Fruit fly (Drosophila melanogaster): Measurements from ENCODE around the gene chm.
A peak's percentile ranks its signal among the peaks of the same experiment; 100 is the strongest.

Gene chm

DNA sequence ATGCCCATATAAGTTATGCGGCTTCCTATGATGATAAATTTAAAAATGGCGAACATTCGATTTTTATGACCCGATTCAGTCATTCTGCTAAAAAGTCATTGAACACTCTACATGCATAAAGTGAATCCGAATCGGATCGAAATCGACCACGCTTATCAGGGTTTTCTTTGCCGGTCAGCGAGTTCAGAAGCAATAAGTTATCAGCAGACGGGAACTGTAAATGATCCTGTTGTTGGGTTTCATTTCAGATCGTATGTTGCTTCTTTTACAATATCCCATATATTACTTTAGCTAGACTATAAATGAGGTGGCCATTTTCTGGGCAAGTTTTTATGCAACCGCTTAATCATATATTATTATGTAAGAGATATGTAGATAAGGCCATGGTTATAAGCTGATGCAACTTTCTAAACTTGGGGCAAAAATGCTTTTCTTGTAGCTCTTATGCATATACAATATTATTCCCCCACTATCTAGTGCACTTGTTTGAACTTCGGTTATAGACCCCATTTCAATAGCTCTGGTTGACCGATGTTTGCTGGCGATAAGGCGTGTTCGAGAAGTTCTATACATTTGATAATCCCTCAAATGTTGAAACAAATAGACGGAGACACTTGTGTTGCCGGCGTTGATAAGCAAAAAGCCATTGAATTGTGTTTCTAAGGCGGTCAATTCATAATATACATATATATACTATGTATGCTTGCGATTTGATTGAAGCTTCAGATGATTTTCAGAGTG, 19.8 kb downstream of the chm start:
- TF ChIP-seq vri (GFP tag; optimal IDR thresholded peaks at IDR 0.05) (peak; percentile 62), CG6276 (GFP tag; optimal IDR thresholded peaks at IDR 0.05) (peak; percentile 25), CG10669 (GFP tag; optimal IDR thresholded peaks at IDR 0.05) (no peak), Sox102F (GFP tag; optimal IDR thresholded peaks at IDR 0.05) (no peak), achi (GFP tag; optimal IDR thresholded peaks at IDR 0.05) (no peak), CG4318 (GFP tag; optimal IDR thresholded peaks at IDR 0.05) (no peak), fd59A (GFP tag; optimal IDR thresholded peaks at IDR 0.05) (no peak), svp (GFP tag) (peak; percentile 96), acj6 (GFP tag; optimal IDR thresholded peaks at IDR 0.05) (no peak)

DNA sequence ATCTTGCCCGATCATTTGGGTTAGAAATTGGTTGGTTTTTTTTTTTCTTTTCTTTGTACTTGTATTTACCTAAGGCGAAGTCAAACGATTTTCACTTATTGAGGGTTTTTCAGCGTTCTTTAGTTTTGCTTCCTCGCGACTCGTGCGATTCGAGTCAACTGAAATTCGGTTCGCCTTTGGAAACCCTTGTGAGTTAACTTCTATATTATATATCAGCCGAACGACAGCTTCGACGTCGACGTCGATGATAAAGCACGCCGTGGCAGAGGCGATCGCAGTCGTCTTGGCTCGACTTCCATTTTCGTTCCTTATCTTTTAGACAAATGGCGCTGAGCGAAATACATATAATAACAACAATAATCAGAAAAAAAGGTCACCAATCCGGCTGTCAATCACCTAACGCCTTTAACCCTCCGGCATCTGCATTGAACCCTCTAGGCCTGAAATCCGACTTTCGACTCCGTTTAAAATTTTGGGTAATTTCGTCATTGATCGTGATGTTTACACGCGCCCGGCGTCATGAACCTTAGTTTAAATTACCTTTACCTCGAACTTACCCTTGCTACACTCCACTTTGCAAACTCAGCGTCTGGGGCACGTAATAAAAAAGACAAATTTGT, 21.2 kb downstream of the chm start, which contains the start of gene CG5958:
CG5958 (minus strand) TSS at position 180 of the 620 bp plus-strand sequence.
- no peak for TF ChIP-seq CG10669 (GFP tag; optimal IDR thresholded peaks at IDR 0.05)
- TF ChIP-seq CG3919 (GFP tag; optimal IDR thresholded peaks at IDR 0.05) = peak; percentile 8
- no peak for TF ChIP-seq CG1621 (tag; optimal IDR thresholded peaks at IDR 0.05)
- no peak for TF ChIP-seq Sox102F (GFP tag; optimal IDR thresholded peaks at IDR 0.05)
- TF ChIP-seq Sox15 (GFP tag; optimal IDR thresholded peaks at IDR 0.05) = no peak
- no peak for TF ChIP-seq CG3032 (tag; optimal IDR thresholded peaks at IDR 0.05)
- no peak for TF ChIP-seq esn (GFP tag; optimal IDR thresholded peaks at IDR 0.05)
- no peak for TF ChIP-seq CG16779 (tag; optimal IDR thresholded peaks at IDR 0.05)
- TF ChIP-seq Lpt (GFP tag; optimal IDR thresholded peaks at IDR 0.05) = no peak
- no peak for TF ChIP-seq acj6 (GFP tag; optimal IDR thresholded peaks at IDR 0.05)
- TF ChIP-seq svp (GFP tag) = peak; percentile 99
- TF ChIP-seq fd59A (GFP tag; optimal IDR thresholded peaks at IDR 0.05) = no peak
- no peak for TF ChIP-seq Ets21C (GFP tag; optimal IDR thresholded peaks at IDR 0.05)
- peak; percentile 93 for TF ChIP-seq vri (GFP tag; optimal IDR thresholded peaks at IDR 0.05)
- peak; percentile 66 for TF ChIP-seq Eip78C (GFP tag)
- no peak for TF ChIP-seq Gug (GFP tag; IDR thresholded peaks at IDR 0.05)
- peak; percentile 84 for TF ChIP-seq Eip93F (GFP tag; optimal IDR thresholded peaks at IDR 0.05)
- TF ChIP-seq CG8319 (GFP tag; optimal IDR thresholded peaks at IDR 0.05) = no peak
- TF ChIP-seq CG10631 (GFP tag; optimal IDR thresholded peaks at IDR 0.05) = no peak

DNA sequence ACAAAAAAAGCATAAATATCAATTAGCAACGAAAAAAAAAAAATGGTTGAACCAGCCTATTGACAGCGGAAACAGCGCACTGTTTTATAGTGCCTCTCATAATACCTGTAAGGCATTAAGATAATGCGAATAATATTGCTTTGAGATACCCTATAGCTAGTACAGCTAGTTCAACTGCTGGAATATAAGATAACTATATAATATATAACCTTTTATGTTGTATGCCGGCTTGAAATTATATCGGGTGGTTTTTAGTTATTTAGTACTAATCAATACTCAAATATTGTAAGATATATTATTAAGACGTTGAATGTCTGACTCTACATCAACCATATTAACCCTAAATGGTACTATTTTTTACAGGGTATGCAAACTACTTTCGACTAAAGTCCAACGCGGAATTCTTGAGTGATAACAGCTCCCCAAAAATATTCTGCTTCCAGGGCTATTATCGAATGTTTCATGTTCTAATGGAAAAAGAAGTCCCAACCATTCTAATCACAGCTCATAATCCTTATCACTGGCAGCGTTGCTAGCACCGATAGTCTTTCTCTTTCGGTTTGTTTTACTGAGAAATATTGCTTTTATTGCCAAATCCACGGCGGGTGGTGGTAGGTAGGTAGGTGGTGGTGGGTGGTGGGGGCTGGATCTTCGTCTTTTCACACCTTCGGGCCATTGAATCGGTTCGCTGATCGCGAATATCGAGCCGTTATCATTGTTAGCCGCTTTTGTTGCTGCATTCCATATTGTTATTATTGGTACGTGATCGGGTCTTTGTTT, 21.9 kb downstream of the chm start:
- TF ChIP-seq CG8119 (GFP tag; IDR thresholded peaks at IDR 0.05) = peak; percentile 64
- TF ChIP-seq achi (GFP tag; optimal IDR thresholded peaks at IDR 0.05) = peak; percentile 15
- TF ChIP-seq dac (GFP tag; optimal IDR thresholded peaks at IDR 0.05) = no peak
- no peak for TF ChIP-seq Hr38 (GFP tag; optimal IDR thresholded peaks at IDR 0.05)
- TF ChIP-seq CG8632 (GFP tag; optimal IDR thresholded peaks at IDR 0.05) = no peak
- TF ChIP-seq lz (GFP tag; optimal IDR thresholded peaks at IDR 0.05) = peak; percentile 3
- no peak for TF ChIP-seq CG11294 (GFP tag; IDR thresholded peaks at IDR 0.05)
- TF ChIP-seq CG15336 (GFP tag; IDR thresholded peaks at IDR 0.05) = peak; percentile 61
- peak; percentile 60 for TF ChIP-seq Eip78C (GFP tag)
- peak; percentile 31 for TF ChIP-seq CG34406 (GFP tag; optimal IDR thresholded peaks at IDR 0.05)
- TF ChIP-seq Hr4 (GFP tag; optimal IDR thresholded peaks at IDR 0.05) = peak; percentile 41
- TF ChIP-seq eg (GFP tag; IDR thresholded peaks at IDR 0.05) = peak; percentile 49; the same call in 1 of the 3 replicates
- TF ChIP-seq Gug (GFP tag; IDR thresholded peaks at IDR 0.05) = 0 out of 2 replicates have a peak, but pooled peaks have one; percentile 8
- peak; percentile 21 for TF ChIP-seq esn (GFP tag; optimal IDR thresholded peaks at IDR 0.05)
- peak; percentile 56 for TF ChIP-seq CG32006 (GFP tag; optimal IDR thresholded peaks at IDR 0.05)
- TF ChIP-seq Ets96B (tag; optimal IDR thresholded peaks at IDR 0.05) = peak; percentile 48
- no peak for TF ChIP-seq Smox (GFP tag; optimal IDR thresholded peaks at IDR 0.05)
- TF ChIP-seq Eip75B (GFP tag; optimal IDR thresholded peaks at IDR 0.05) = peak; percentile 11
- TF ChIP-seq vri (GFP tag; optimal IDR thresholded peaks at IDR 0.05) = peak; percentile 74
- TF ChIP-seq OdsH (GFP tag; optimal IDR thresholded peaks at IDR 0.05) = peak; percentile 23
- no peak for TF ChIP-seq acj6 (GFP tag; optimal IDR thresholded peaks at IDR 0.05)
- TF ChIP-seq fkh (GFP tag; optimal IDR thresholded peaks at IDR 0.05) = peak; percentile 11
- no peak for TF ChIP-seq Blimp-1 (GFP tag; optimal IDR thresholded peaks at IDR 0.05)
- peak; percentile 18 for TF ChIP-seq CG10631 (GFP tag; optimal IDR thresholded peaks at IDR 0.05)
- TF ChIP-seq dsx (GFP tag; optimal IDR thresholded peaks at IDR 0.05; ENCODE audit: poor library complexity, severe bottlenecking) = no peak
